Fruit fly (Drosophila melanogaster) S2 (cell line): ENCODE data around the gene Ptp61F.

Experiments
- CG8478 ChIP-seq: fragments of >200 bp; optimal IDR thresholded peaks from 2 replicates; lab custom pipeline; 2018
- CTCF ChIP-seq, 2 experiments: fragments of >200 bp; optimal IDR thresholded peaks; 2 replicates each; lab custom pipeline; 2018

- TF ChIP-seq CG8478, result no peak
- no peak for TF ChIP-seq CTCF (optimal IDR thresholded peaks at IDR 0.05; lab: Kevin White, UChicago)
Observed at dm6 chr3L:1420950-1421349, 54.1 kb downstream of the Ptp61F start.
